Worm (Caenorhabditis elegans) whole organism, midembryonic: ENCODE measurements around the gene nhr-216.

Source experiments
- T22C8.4 ChIP-seq: fragments of 200-800 bp; sonication (Bioruptor generic); IDR thresholded peaks from 2 replicates; pipeline ENCODE4 v1.3.6; 2022; ENCODE audit warnings: missing genetic modification characterization, missing compliant biosample characterization
- cog-1 ChIP-seq: sonication (generic microtip); optimal IDR thresholded peaks from 2 replicates; lab custom pipeline; 2016; ENCODE audit warnings: missing genetic modification characterization, missing compliant biosample characterization
- flt-1 ChIP-seq: fragments of 200-800 bp; sonication (Bioruptor generic); IDR thresholded peaks from 2 replicates; pipeline ENCODE4 v1.3.6; 2022; ENCODE audit warnings: missing genetic modification characterization, missing compliant biosample characterization
- klf-2 ChIP-seq: fragments of 200-800 bp; sonication (Bioruptor generic); conservative IDR thresholded peaks from 2 replicates; pipeline ENCODE4 v1.3.6; 2022; ENCODE audit warnings: missing genetic modification reagents, missing genetic modification characterization, missing compliant biosample characterization
- med-1 ChIP-seq: sonication (generic microtip); optimal IDR thresholded peaks from 2 replicates; lab custom pipeline; 2017; ENCODE audit warnings: missing genetic modification characterization, mild to moderate bottlenecking, missing compliant biosample characterization, antibody characterized with exemption, missing genetic modification reagents; ENCODE audit not compliant: insufficient read depth
- ref-1 ChIP-seq: fragments of 200-800 bp; sonication (Bioruptor generic); conservative IDR thresholded peaks from 2 replicates; pipeline ENCODE4 v1.3.6; 2022; ENCODE audit warnings: missing genetic modification reagents, missing genetic modification characterization, missing compliant biosample characterization
- tab-1 ChIP-seq: fragments of 200-800 bp; sonication (Bioruptor generic); IDR thresholded peaks from 2 replicates; pipeline ENCODE4 v1.3.6; 2022; ENCODE audit warnings: missing genetic modification characterization, missing compliant biosample characterization
- ztf-23 ChIP-seq: fragments of 200-800 bp; sonication (Bioruptor generic); IDR thresholded peaks from 2 replicates; pipeline ENCODE4 v1.3.6; 2022; ENCODE audit warnings: missing genetic modification reagents, missing genetic modification characterization, missing compliant biosample characterization
- ztf-29 ChIP-seq: fragments of 200-800 bp; sonication (Bioruptor generic); IDR thresholded peaks from 2 replicates; pipeline ENCODE4 v1.3.6; 2022; ENCODE audit warnings: missing genetic modification reagents, missing genetic modification characterization, missing compliant biosample characterization

Gene nhr-216

DNA sequence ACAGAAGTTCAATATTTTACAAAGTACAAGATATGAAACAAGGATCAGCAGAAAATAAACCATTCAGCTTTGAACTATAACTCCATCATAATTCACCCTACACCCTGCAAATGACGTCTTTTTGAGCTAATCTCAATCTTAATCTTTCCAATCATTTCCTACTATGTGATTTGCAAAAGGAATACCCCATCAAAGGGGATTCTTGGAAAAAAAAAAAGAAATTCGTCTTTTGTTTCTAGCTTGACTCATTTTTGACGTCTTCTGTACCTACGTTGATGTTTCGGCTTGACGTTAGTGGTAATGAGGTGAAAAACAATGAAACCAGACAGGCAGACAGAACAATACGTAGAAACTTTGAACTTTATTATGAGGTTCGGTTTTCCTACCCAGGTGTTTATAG is 3.5 kb upstream of the nhr-216 start:
- TF ChIP-seq ztf-29 (GFP tag; lab: Robert Waterston, UW) (no peak), ztf-23 (no peak), flt-1 (GFP tag; lab: Robert Waterston, UW) (no peak), T22C8.4 (GFP tag; lab: Robert Waterston, UW) (no peak)

- TF ChIP-seq med-1 (GFP tag; lab: Kevin White, UChicago) (no peak), flt-1 (GFP tag; lab: Robert Waterston, UW) (no peak), klf-2 (GFP tag; lab: Robert Waterston, UW) (no peak), tab-1 (GFP tag; lab: Robert Waterston, UW) (no peak), cog-1 (tag; lab: Kevin White, UChicago) (no peak), ztf-29 (GFP tag; lab: Robert Waterston, UW) (no peak), ref-1 (no peak), T22C8.4 (GFP tag; lab: Robert Waterston, UW) (no peak), ztf-23 (no peak)
Observed at ce11 chrV:5351483-5351882, 7.2 kb downstream of the nhr-216 start, which contains the start of gene srd-9. srd-9 (plus strand) TSS chrV:5351783.

ce11 chrV:5349471-5349870 is 9.2 kb downstream of the nhr-216 start, which contains the start of gene T09D3.3:
T09D3.3 (minus strand) TSS chrV:5349571.
- TF ChIP-seq med-1 (GFP tag; lab: Kevin White, UChicago): no peak
- TF ChIP-seq flt-1 (GFP tag; lab: Robert Waterston, UW): no peak

- TF ChIP-seq med-1 (GFP tag; lab: Kevin White, UChicago) (no peak), ztf-23 (no peak), T22C8.4 (GFP tag; lab: Robert Waterston, UW) (no peak), flt-1 (GFP tag; lab: Robert Waterston, UW) (no peak), tab-1 (GFP tag; lab: Robert Waterston, UW) (no peak), ref-1 (no peak), klf-2 (GFP tag; lab: Robert Waterston, UW) (no peak), cog-1 (tag; lab: Kevin White, UChicago) (no peak), ztf-29 (GFP tag; lab: Robert Waterston, UW) (no peak)
Observed at ce11 chrV:5345419-5345818, 13.3 kb downstream of the nhr-216 start, which contains the start of gene srg-25. srg-25 (minus strand) TSS chrV:5345519.

ce11 chrV:5339497-5339896 is 19.2 kb downstream of the nhr-216 start, which contains the start of gene srg-27:
srg-27 (plus strand) TSS chrV:5339797.
- no peak for TF ChIP-seq cog-1 (tag; lab: Kevin White, UChicago)
- no peak for TF ChIP-seq ref-1
- TF ChIP-seq flt-1 (GFP tag; lab: Robert Waterston, UW): no peak
- TF ChIP-seq ztf-29 (GFP tag; lab: Robert Waterston, UW): no peak
- no peak for TF ChIP-seq med-1 (GFP tag; lab: Kevin White, UChicago)
- no peak for TF ChIP-seq ztf-23
- TF ChIP-seq klf-2 (GFP tag; lab: Robert Waterston, UW): no peak
- TF ChIP-seq T22C8.4 (GFP tag; lab: Robert Waterston, UW): no peak
- TF ChIP-seq tab-1 (GFP tag; lab: Robert Waterston, UW): no peak

ce11 chrV:5336884-5337283 is 21.8 kb downstream of the nhr-216 start, which contains the start of gene srg-29:
srg-29 (plus strand) TSS chrV:5337184.
- TF ChIP-seq ztf-29 (GFP tag; lab: Robert Waterston, UW): no peak
- TF ChIP-seq med-1 (GFP tag; lab: Kevin White, UChicago): no peak
- TF ChIP-seq ref-1: no peak
- TF ChIP-seq flt-1 (GFP tag; lab: Robert Waterston, UW): no peak
- no peak for TF ChIP-seq cog-1 (tag; lab: Kevin White, UChicago)
- TF ChIP-seq klf-2 (GFP tag; lab: Robert Waterston, UW): no peak
- TF ChIP-seq T22C8.4 (GFP tag; lab: Robert Waterston, UW): no peak
- TF ChIP-seq tab-1 (GFP tag; lab: Robert Waterston, UW): no peak
- TF ChIP-seq ztf-23: no peak

ce11 chrV:5334588-5334987 is 24.1 kb downstream of the nhr-216 start, which contains the start of gene srg-28:
srg-28 (plus strand) TSS chrV:5334888.
- TF ChIP-seq cog-1 (tag; lab: Kevin White, UChicago) (no peak), med-1 (GFP tag; lab: Kevin White, UChicago) (no peak), klf-2 (GFP tag; lab: Robert Waterston, UW) (no peak)

DNA sequence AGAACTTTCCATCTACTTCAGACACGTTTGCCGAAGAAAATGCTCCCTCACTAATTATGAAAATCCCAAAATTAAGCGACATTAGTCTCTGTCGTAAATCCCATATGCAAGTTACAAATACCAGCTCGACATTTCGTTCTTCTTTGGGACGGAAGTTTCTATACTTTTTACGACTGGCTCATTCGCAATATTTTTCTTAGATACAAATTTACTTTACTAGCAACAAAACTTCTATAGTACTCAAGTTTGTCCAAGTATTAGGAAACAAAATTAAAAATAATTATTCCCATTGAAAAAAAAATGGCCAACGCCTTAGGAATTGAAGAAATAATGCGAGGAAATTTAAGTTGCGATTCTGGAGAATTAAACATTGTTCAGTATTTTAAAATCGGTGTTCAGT is 27.7 kb downstream of the nhr-216 start, which contains the start of gene srg-26:
TSS of gene srg-26 (plus strand) at position 301 of the 400 bp plus-strand sequence.
- no peak for TF ChIP-seq ref-1
- no peak for TF ChIP-seq flt-1 (GFP tag; lab: Robert Waterston, UW)
- no peak for TF ChIP-seq tab-1 (GFP tag; lab: Robert Waterston, UW)
- no peak for TF ChIP-seq ztf-29 (GFP tag; lab: Robert Waterston, UW)
- no peak for TF ChIP-seq ztf-23
- no peak for TF ChIP-seq med-1 (GFP tag; lab: Kevin White, UChicago)
- no peak for TF ChIP-seq klf-2 (GFP tag; lab: Robert Waterston, UW)
- TF ChIP-seq T22C8.4 (GFP tag; lab: Robert Waterston, UW): no peak
- no peak for TF ChIP-seq cog-1 (tag; lab: Kevin White, UChicago)

ce11 chrV:5329677-5330266 is 28.9 kb downstream of the nhr-216 start:
- 0 out of 2 replicates have a peak, but pooled peaks have one; percentile 13 for TF ChIP-seq klf-2 (GFP tag; lab: Robert Waterston, UW)
- TF ChIP-seq tab-1 (GFP tag; lab: Robert Waterston, UW): no peak

ce11 chrV:5328314-5328713 is 30.4 kb downstream of the nhr-216 start, which contains the start of gene C10G8.8:
C10G8.8 (minus strand) TSS chrV:5328414.
- no peak for TF ChIP-seq klf-2 (GFP tag; lab: Robert Waterston, UW)
- TF ChIP-seq T22C8.4 (GFP tag; lab: Robert Waterston, UW): no peak
- no peak for TF ChIP-seq med-1 (GFP tag; lab: Kevin White, UChicago)
- TF ChIP-seq ztf-23: no peak
- no peak for TF ChIP-seq ref-1
- TF ChIP-seq cog-1 (tag; lab: Kevin White, UChicago): no peak
- TF ChIP-seq flt-1 (GFP tag; lab: Robert Waterston, UW): no peak
- TF ChIP-seq tab-1 (GFP tag; lab: Robert Waterston, UW): no peak
- TF ChIP-seq ztf-29 (GFP tag; lab: Robert Waterston, UW): no peak
